Worm (Caenorhabditis elegans): ENCODE data around the gene frm-2.

The frm-2 gene

ce11 chrIII:5976021-5976420 lies 5.9 kb downstream of the frm-2 start:
- no peak for TF ChIP-seq nhr-2 (tag; optimal IDR thresholded peaks at IDR 0.05)
- no peak for TF ChIP-seq ham-2 (GFP tag; optimal IDR thresholded peaks at IDR 0.05)
- no peak for TF ChIP-seq cnd-1 (tag; optimal IDR thresholded peaks at IDR 0.05)
- TF ChIP-seq nhr-237 (tag; optimal IDR thresholded peaks at IDR 0.05): no peak
- TF ChIP-seq nhr-12 (tag; optimal IDR thresholded peaks at IDR 0.05): no peak
- TF ChIP-seq elt-1 (tag; optimal IDR thresholded peaks at IDR 0.05; ENCODE audit: borderline replicate concordance, insufficient read depth): no peak
- no peak for TF ChIP-seq nhr-28 (tag; optimal IDR thresholded peaks at IDR 0.05)
- no peak for TF ChIP-seq hlh-1 (tag; optimal IDR thresholded peaks at IDR 0.05)
- TF ChIP-seq lin-13 (tag; optimal IDR thresholded peaks at IDR 0.05): no peak
- TF ChIP-seq unc-62 (GFP tag; optimal IDR thresholded peaks at IDR 0.05): no peak
- TF ChIP-seq elt-3 (tag; optimal IDR thresholded peaks at IDR 0.05): no peak
- no peak for TF ChIP-seq lin-32 (GFP tag; optimal IDR thresholded peaks at IDR 0.05)
- no peak for TF ChIP-seq pha-4 (tag; optimal IDR thresholded peaks at IDR 0.05)

ce11 chrIII:5975005-5975730 lies 6.8 kb downstream of the frm-2 start, which contains the start of gene mlp-1:
mlp-1 (minus strand) TSS chrIII:5975055.
- TF ChIP-seq ces-1 (GFP tag; optimal IDR thresholded peaks at IDR 0.05) (no peak), hlh-1 (tag; optimal IDR thresholded peaks at IDR 0.05) (peak; percentile 86), unc-62 (GFP tag; optimal IDR thresholded peaks at IDR 0.05) (peak; percentile 56), unc-120 (tag; optimal IDR thresholded peaks at IDR 0.05; ENCODE audit: poor library complexity, severe bottlenecking) (peak; percentile 15)

- no peak for TF ChIP-seq mep-1 (tag; optimal IDR thresholded peaks at IDR 0.05)
- TF ChIP-seq ztf-11 (tag; optimal IDR thresholded peaks at IDR 0.05): no peak
- TF ChIP-seq zip-8 (tag; optimal IDR thresholded peaks at IDR 0.05): peak; percentile 94
These were observed 14.3 kb downstream of the frm-2 start for ce11 chrIII:5967640-5968039.

- TF ChIP-seq blmp-1 (tag; optimal IDR thresholded peaks at IDR 0.05): no peak
- no peak for TF ChIP-seq sptf-1 (tag; optimal IDR thresholded peaks at IDR 0.05)
- TF ChIP-seq nhr-76 (tag; optimal IDR thresholded peaks at IDR 0.05): no peak
- TF ChIP-seq elt-3 (tag; optimal IDR thresholded peaks at IDR 0.05): no peak
- TF ChIP-seq bed-3 (GFP tag; optimal IDR thresholded peaks at IDR 0.05): no peak
- no peak for TF ChIP-seq nhr-28 (tag; optimal IDR thresholded peaks at IDR 0.05)
- no peak for TF ChIP-seq ztf-11 (tag; optimal IDR thresholded peaks at IDR 0.05)
- no peak for TF ChIP-seq mep-1 (tag; optimal IDR thresholded peaks at IDR 0.05)
- no peak for TF ChIP-seq hlh-1 (tag; optimal IDR thresholded peaks at IDR 0.05)
- no peak for TF ChIP-seq M03D4.4 (tag; optimal IDR thresholded peaks at IDR 0.05)
- TF ChIP-seq ces-1 (GFP tag; optimal IDR thresholded peaks at IDR 0.05): no peak
- TF ChIP-seq zip-8 (tag; optimal IDR thresholded peaks at IDR 0.05): no peak
- TF ChIP-seq nhr-2 (tag; optimal IDR thresholded peaks at IDR 0.05): no peak
- TF ChIP-seq drap-1 (GFP tag; optimal IDR thresholded peaks at IDR 0.05): no peak
- TF ChIP-seq flh-1 (GFP tag; optimal IDR thresholded peaks at IDR 0.05): no peak
- TF ChIP-seq ham-2 (GFP tag; optimal IDR thresholded peaks at IDR 0.05): no peak
- TF ChIP-seq sem-2 (GFP tag; optimal IDR thresholded peaks at IDR 0.05): no peak
- TF ChIP-seq unc-62 (GFP tag; optimal IDR thresholded peaks at IDR 0.05): no peak
These were observed 16.0 kb downstream of the frm-2 start, which contains the start of gene dct-6 for ce11 chrIII:5965839-5966463. dct-6 (plus strand) TSS chrIII:5966413.

ce11 chrIII:5965368-5965767 lies 16.6 kb downstream of the frm-2 start:
- no peak for TF ChIP-seq mep-1 (tag; optimal IDR thresholded peaks at IDR 0.05)
- no peak for TF ChIP-seq unc-120 (tag; optimal IDR thresholded peaks at IDR 0.05; ENCODE audit: poor library complexity, severe bottlenecking)
- no peak for TF ChIP-seq pha-4 (tag; optimal IDR thresholded peaks at IDR 0.05)
- no peak for TF ChIP-seq ceh-83 (GFP tag; optimal IDR thresholded peaks at IDR 0.05)
- TF ChIP-seq nhr-237 (tag; optimal IDR thresholded peaks at IDR 0.05): no peak
- no peak for TF ChIP-seq unc-39 (tag; optimal IDR thresholded peaks at IDR 0.05)
- no peak for TF ChIP-seq unc-62 (GFP tag; optimal IDR thresholded peaks at IDR 0.05)
- TF ChIP-seq lin-13 (tag; optimal IDR thresholded peaks at IDR 0.05): no peak
- no peak for TF ChIP-seq mab-5 (tag; optimal IDR thresholded peaks at IDR 0.05)
- TF ChIP-seq lin-32 (GFP tag; optimal IDR thresholded peaks at IDR 0.05): no peak
- TF ChIP-seq lsy-2 (tag; optimal IDR thresholded peaks at IDR 0.05): no peak
- TF ChIP-seq drap-1 (GFP tag; optimal IDR thresholded peaks at IDR 0.05): no peak
- no peak for TF ChIP-seq ceh-43 (GFP tag; optimal IDR thresholded peaks at IDR 0.05)

Data from whole organism, mixed stage, embryonic.